Worm (Caenorhabditis elegans) whole organism, L4 larva: ENCODE measurements around the gene F36H5.10.

ENCODE experiments used
- D1046.2 ChIP-seq: fragments of 200-800 bp; sonication (Bioruptor generic); IDR thresholded peaks from 2 replicates; pipeline ENCODE4 v1.3.6; 2022; ENCODE audit warnings: missing genetic modification characterization, missing compliant biosample characterization
- ama-1 ChIP-seq: fragments of 150-350 bp; optimal IDR thresholded peaks from 2 replicates; lab custom pipeline; 2014; ENCODE audit warnings: inconsistent platforms, mixed read lengths
- lin-15B ChIP-seq: fragments of 150-350 bp; sonication (generic microtip); optimal IDR thresholded peaks from 3 replicates; lab custom pipeline; 2014; ENCODE audit warnings: missing biosample characterization, missing genetic modification characterization
- mdl-1 ChIP-seq, 2 experiments: fragments of 150-350 bp in 1 of 2; sonication (generic microtip) in 1 of 2; optimal IDR thresholded peaks; 2 replicates each; lab custom pipeline; 2014 to 2017; ENCODE audit warnings: missing biosample characterization in 2 of 2, missing genetic modification characterization in 2 of 2
- nhr-102 ChIP-seq: sonication (generic microtip); optimal IDR thresholded peaks from 2 replicates; lab custom pipeline; 2016; ENCODE audit warnings: mild to moderate bottlenecking, missing genetic modification characterization, moderate library complexity, missing compliant biosample characterization
- nhr-11 ChIP-seq: fragments of 150-350 bp; optimal IDR thresholded peaks from 2 replicates; lab custom pipeline; 2014; ENCODE audit warnings: missing biosample characterization, missing genetic modification characterization
- pha-4 ChIP-seq, 2 experiments: fragments of 150-350 bp in 1 of 2; fragments of 200-800 bp in 1 of 2; sonication (Bioruptor generic) in 1 of 2; IDR thresholded peaks in 1 of 2; optimal IDR thresholded peaks in 1 of 2; 2 replicates each; pipeline versions ENCODE4 v1.3.6 to Lab custom; 2014 to 2022; ENCODE audit warnings: missing genetic modification characterization in 2 of 2, missing genetic modification reagents in 2 of 2, missing biosample characterization in 1 of 2, missing compliant biosample characterization in 1 of 2
- spr-3 ChIP-seq: fragments of 200-800 bp; sonication (Bioruptor generic); optimal IDR thresholded peaks from 2 replicates; lab custom pipeline; 2018; ENCODE audit warnings: mild to moderate bottlenecking, missing genetic modification characterization, missing compliant biosample characterization
- zip-2 ChIP-seq: fragments of 150-350 bp; optimal IDR thresholded peaks from 2 replicates; lab custom pipeline; 2014; ENCODE audit warnings: missing biosample characterization, missing genetic modification characterization
- ztf-11 ChIP-seq: fragments of 150-350 bp; optimal IDR thresholded peaks from 2 replicates; lab custom pipeline; 2014; ENCODE audit warnings: missing biosample characterization, missing genetic modification characterization

DNA sequence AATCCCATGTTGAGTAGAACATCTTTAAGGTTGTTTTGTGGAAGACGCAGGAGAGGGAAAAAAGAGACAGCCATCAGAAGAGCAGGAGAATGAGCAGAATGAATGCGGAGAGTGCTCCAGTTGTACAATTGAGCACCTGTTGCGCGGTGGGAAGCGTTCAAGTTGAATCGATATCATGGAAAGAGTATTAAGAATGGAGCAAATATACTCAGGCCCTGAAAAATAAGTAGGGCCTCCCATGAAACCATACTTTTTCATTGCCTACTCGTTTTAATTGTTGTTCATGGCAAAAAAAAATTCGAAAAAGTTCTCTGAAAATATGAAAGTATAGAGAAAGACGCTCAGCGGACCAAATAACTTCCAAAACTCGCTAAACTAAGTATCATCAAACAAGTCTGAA lies 38.0 kb upstream of the F36H5.10 start, which contains the start of gene fbxb-48:
- no peak for TF ChIP-seq spr-3 (GFP tag; lab: Kevin White, UChicago)
- TF ChIP-seq D1046.2 (GFP tag; lab: Robert Waterston, UW), result no peak
- TF ChIP-seq ztf-11, result no peak
- no peak for TF ChIP-seq ama-1 (lab: Kevin White, UChicago)
- no peak for TF ChIP-seq nhr-11
- TF ChIP-seq lin-15B (tag; lab: Kevin White, UChicago), result no peak
- no peak for TF ChIP-seq nhr-102 (tag; lab: Kevin White, UChicago)
- TF ChIP-seq zip-2 (tag; lab: Kevin White, UChicago), result no peak
- TF ChIP-seq mdl-1 (tag; optimal IDR thresholded peaks at IDR 0.05; lab: Kevin White, UChicago), result no peak
- no peak for TF ChIP-seq pha-4 (GFP tag; IDR thresholded peaks at IDR 0.05; lab: Robert Waterston, UW)
- no peak for TF ChIP-seq pha-4 (tag; optimal IDR thresholded peaks at IDR 0.05; lab: Kevin White, UChicago)
